Fruit fly (Drosophila melanogaster): ENCODE results near the gene CG3777.

The CG3777 gene

DNA sequence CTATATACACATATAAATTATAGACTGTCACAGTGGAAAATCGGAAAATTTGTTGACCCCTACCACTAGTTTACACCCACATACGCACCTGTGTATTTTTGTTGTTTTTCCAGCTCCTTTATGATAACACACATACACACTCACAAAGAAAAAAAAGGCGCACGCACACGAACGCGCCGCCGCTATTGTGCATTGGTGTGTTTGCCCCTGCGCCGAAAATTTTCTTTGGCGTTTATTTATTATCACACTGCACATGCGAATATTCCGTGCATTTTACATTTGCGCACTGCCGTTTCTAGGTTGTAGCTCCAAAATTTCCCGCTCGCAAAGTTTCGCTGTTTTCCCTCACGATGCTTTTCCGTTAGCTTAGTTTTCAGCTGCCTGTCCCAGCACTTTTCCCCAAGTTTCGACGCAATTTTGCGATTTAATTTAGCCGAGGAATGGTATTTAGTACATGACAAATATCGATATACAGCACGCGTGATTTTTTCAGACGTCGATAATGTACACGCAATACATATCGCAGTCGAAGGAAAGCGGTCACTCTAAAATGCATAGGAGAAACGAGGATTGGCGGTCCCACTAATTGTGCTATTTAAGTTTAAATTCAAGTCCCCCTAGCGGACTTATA lies at the start of gene CG3777, which contains the start of gene ewg:
TSS of gene CG3777 (plus strand) at position 607 of the 631 bp plus-strand sequence.
TSS of gene ewg (minus strand) at position 622 of the 631 bp plus-strand sequence.
- TF ChIP-seq Myc (optimal IDR thresholded peaks at IDR 0.05) (no peak), h (optimal IDR thresholded peaks at IDR 0.05) (no peak), ttk (optimal IDR thresholded peaks at IDR 0.05) (no peak), psq (optimal IDR thresholded peaks at IDR 0.05) (no peak), insv (optimal IDR thresholded peaks at IDR 0.05) (no peak), Sin3A (optimal IDR thresholded peaks at IDR 0.05) (no peak)

- TF ChIP-seq insv (optimal IDR thresholded peaks at IDR 0.05) = no peak
- no peak for TF ChIP-seq Myc (optimal IDR thresholded peaks at IDR 0.05)
- TF ChIP-seq h (optimal IDR thresholded peaks at IDR 0.05) = no peak
- TF ChIP-seq Sin3A (optimal IDR thresholded peaks at IDR 0.05) = no peak
- no peak for TF ChIP-seq psq (optimal IDR thresholded peaks at IDR 0.05)
- TF ChIP-seq ttk (optimal IDR thresholded peaks at IDR 0.05) = no peak
Observed at dm6 chrX:245802-246201, 33.7 kb upstream of the CG3777 start, which contains the start of the genes CG3038 and G9a. TSS of gene CG3038 (minus strand) at chrX:245856. TSS of gene G9a (plus strand) at chrX:245978.

DNA sequence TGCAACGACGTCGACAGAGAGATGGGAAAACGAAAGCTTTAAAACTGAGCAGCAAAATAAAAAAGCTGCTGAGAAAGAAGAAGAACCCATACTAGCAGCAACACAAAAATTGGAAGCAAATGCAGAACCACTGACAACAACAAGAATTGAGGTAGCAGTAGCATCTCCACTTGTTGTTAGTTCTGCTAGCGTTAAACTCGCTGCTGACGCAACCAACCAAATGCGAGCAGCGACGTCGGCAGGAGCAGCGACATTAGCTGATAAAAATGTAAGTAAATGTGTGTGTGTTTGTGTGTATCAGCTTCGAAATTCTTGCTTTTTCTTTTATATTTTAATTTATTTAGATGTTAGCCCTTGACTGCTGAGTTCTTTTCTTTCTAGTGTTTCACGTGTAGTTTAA lies 32.2 kb upstream of the CG3777 start:
- TF ChIP-seq h (optimal IDR thresholded peaks at IDR 0.05) (no peak), insv (optimal IDR thresholded peaks at IDR 0.05) (no peak), ttk (optimal IDR thresholded peaks at IDR 0.05) (no peak), Myc (optimal IDR thresholded peaks at IDR 0.05) (no peak), Sin3A (optimal IDR thresholded peaks at IDR 0.05) (no peak), psq (optimal IDR thresholded peaks at IDR 0.05) (no peak)

dm6 chrX:254690-255089 lies 24.8 kb upstream of the CG3777 start, which contains the start of gene CG42376:
TSS of gene CG42376 (plus strand) at chrX:254876.
- TF ChIP-seq psq (optimal IDR thresholded peaks at IDR 0.05) = no peak
- no peak for TF ChIP-seq h (optimal IDR thresholded peaks at IDR 0.05)
- no peak for TF ChIP-seq ttk (optimal IDR thresholded peaks at IDR 0.05)
- TF ChIP-seq Sin3A (optimal IDR thresholded peaks at IDR 0.05) = no peak
- no peak for TF ChIP-seq Myc (optimal IDR thresholded peaks at IDR 0.05)
- no peak for TF ChIP-seq insv (optimal IDR thresholded peaks at IDR 0.05)

- TF ChIP-seq Sin3A (optimal IDR thresholded peaks at IDR 0.05) = no peak
- TF ChIP-seq Myc (optimal IDR thresholded peaks at IDR 0.05) = no peak
- TF ChIP-seq h (optimal IDR thresholded peaks at IDR 0.05) = no peak
- TF ChIP-seq insv (optimal IDR thresholded peaks at IDR 0.05) = no peak
- TF ChIP-seq psq (optimal IDR thresholded peaks at IDR 0.05) = no peak
- TF ChIP-seq ttk (optimal IDR thresholded peaks at IDR 0.05) = no peak
Observed at dm6 chrX:255369-255768, 24.1 kb upstream of the CG3777 start, which contains the start of gene cin. TSS of gene cin (plus strand) at chrX:255674.

DNA sequence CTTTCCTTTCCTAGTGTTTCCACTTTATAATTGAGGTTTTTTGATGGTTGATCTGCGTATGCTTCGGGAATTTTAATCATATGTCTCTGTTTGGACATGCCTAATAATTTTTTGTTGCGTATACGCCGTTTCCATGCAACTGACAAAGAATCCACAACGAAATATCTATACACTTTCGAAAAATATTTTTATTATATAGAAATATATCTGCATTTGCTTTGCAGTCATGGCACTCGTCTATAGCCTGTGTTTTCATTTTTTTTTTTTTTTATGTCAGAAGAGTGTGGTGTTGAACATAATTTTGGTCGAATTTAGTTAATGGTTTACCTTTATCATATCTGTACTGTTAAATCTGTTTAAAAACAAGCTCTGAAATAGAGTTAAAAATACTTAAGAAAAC lies 16.7 kb upstream of the CG3777 start:
- TF ChIP-seq Sin3A (optimal IDR thresholded peaks at IDR 0.05) = no peak
- no peak for TF ChIP-seq Myc (optimal IDR thresholded peaks at IDR 0.05)
- no peak for TF ChIP-seq insv (optimal IDR thresholded peaks at IDR 0.05)
- no peak for TF ChIP-seq h (optimal IDR thresholded peaks at IDR 0.05)
- no peak for TF ChIP-seq psq (optimal IDR thresholded peaks at IDR 0.05)

- TF ChIP-seq h (optimal IDR thresholded peaks at IDR 0.05) (no peak), ttk (optimal IDR thresholded peaks at IDR 0.05) (no peak), Myc (optimal IDR thresholded peaks at IDR 0.05) (no peak), psq (optimal IDR thresholded peaks at IDR 0.05) (no peak), insv (optimal IDR thresholded peaks at IDR 0.05) (no peak), Sin3A (optimal IDR thresholded peaks at IDR 0.05) (no peak)
Observed at dm6 chrX:263728-264344, 15.7 kb upstream of the CG3777 start, which contains the start of gene CG13377. TSS of gene CG13377 (minus strand) at chrX:263999.

dm6 chrX:265692-266091 lies 13.8 kb upstream of the CG3777 start:
- no peak for TF ChIP-seq h (optimal IDR thresholded peaks at IDR 0.05)
- no peak for TF ChIP-seq psq (optimal IDR thresholded peaks at IDR 0.05)
- no peak for TF ChIP-seq Sin3A (optimal IDR thresholded peaks at IDR 0.05)
- no peak for TF ChIP-seq Myc (optimal IDR thresholded peaks at IDR 0.05)
- TF ChIP-seq insv (optimal IDR thresholded peaks at IDR 0.05) = no peak

DNA sequence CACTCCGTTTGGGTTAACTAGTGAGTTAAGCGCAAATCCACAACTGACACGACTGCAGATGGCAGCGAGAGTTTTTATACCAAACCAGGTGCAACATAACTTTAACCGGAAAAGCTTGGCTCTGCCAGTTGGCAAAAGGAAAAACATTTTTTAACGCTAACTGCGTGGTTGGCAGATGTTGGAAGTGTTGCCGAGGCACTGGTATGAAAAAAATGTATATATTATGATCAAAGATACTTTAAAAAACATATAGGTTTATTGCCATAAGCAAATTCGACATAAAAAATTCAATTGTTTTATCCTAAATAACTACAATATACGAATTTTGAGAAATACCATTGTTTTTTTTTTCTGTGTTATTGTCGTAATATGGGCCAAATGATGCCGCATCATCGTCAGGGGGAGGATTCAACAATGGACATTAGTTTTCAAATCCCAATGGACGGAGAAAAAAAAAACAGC lies 12.5 kb upstream of the CG3777 start, which contains the start of gene CG13376:
TSS of gene CG13376 (minus strand) at position 51 of the 462 bp plus-strand sequence.
- TF ChIP-seq ttk (optimal IDR thresholded peaks at IDR 0.05) (no peak), Sin3A (optimal IDR thresholded peaks at IDR 0.05) (no peak), h (optimal IDR thresholded peaks at IDR 0.05) (no peak), insv (optimal IDR thresholded peaks at IDR 0.05) (no peak), Myc (optimal IDR thresholded peaks at IDR 0.05) (no peak), psq (optimal IDR thresholded peaks at IDR 0.05) (no peak)

dm6 chrX:267979-268378 lies 11.5 kb upstream of the CG3777 start:
- TF ChIP-seq ttk (optimal IDR thresholded peaks at IDR 0.05) (no peak), Sin3A (optimal IDR thresholded peaks at IDR 0.05) (no peak), Myc (optimal IDR thresholded peaks at IDR 0.05) (no peak), insv (optimal IDR thresholded peaks at IDR 0.05) (no peak), psq (optimal IDR thresholded peaks at IDR 0.05) (no peak), h (optimal IDR thresholded peaks at IDR 0.05) (no peak)

DNA sequence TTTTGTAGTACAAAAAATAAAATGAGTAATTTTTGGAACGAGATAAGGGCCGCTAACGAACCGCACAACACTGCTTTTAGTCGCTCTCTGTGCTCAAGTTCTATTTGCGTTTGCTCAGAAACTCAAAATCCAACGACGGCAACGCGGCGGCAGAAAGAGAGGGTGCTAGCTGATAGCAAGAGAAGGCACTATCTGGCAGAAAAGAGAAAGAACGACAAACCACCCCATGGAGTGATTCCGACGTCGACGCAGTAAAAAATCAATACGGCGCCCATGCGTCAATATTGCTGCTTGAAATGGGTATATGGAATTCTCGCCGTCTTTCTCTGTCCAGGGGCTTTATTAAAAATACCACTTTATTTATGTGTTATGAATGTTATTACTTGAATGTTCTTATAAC lies 3.4 kb upstream of the CG3777 start:
- TF ChIP-seq Sin3A (optimal IDR thresholded peaks at IDR 0.05) (no peak), insv (optimal IDR thresholded peaks at IDR 0.05) (no peak), Myc (optimal IDR thresholded peaks at IDR 0.05) (no peak), ttk (optimal IDR thresholded peaks at IDR 0.05) (no peak), psq (optimal IDR thresholded peaks at IDR 0.05) (no peak), h (optimal IDR thresholded peaks at IDR 0.05) (no peak)

dm6 chrX:276569-276968 lies 2.9 kb upstream of the CG3777 start:
- TF ChIP-seq Sin3A (optimal IDR thresholded peaks at IDR 0.05) = no peak
- TF ChIP-seq h (optimal IDR thresholded peaks at IDR 0.05) = no peak
- TF ChIP-seq ttk (optimal IDR thresholded peaks at IDR 0.05) = no peak
- TF ChIP-seq psq (optimal IDR thresholded peaks at IDR 0.05) = no peak
- no peak for TF ChIP-seq insv (optimal IDR thresholded peaks at IDR 0.05)
- TF ChIP-seq Myc (optimal IDR thresholded peaks at IDR 0.05) = no peak
